Worm (Caenorhabditis elegans): ENCODE results near the gene ceh-10.
A peak's percentile ranks its signal among the peaks of the same experiment; 100 is the strongest.

The ceh-10 gene

DNA sequence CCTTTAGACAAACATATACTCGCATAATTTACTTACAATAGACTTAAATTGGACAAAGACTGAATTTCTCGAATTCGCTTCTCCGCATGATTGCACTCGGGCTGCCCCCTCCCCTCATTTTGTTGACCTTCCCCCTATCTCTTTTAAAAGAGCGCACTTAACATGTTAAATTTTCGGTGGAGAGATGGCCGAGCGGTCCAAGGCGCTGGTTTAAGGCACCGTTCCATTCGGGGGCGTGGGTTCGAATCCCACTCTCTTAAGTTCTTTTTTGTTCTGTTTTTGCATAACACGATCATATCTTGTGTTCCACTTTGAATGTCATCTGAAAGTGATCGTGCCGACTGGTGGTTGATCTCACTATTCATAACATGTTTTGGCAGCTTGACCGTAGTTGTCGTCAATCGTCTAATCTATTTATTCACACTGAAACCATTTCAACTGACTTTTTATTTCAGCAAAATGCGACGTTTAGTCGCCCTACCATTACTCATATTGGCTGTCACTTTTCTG lies 29.1 kb upstream of the ceh-10 start, which contains the start of gene cutl-23:
TSS of gene cutl-23 (plus strand) at position 460 of the 510 bp plus-strand sequence.
- TF ChIP-seq egl-27 (tag; optimal IDR thresholded peaks at IDR 0.05) (no peak), ZK546.5 (tag; optimal IDR thresholded peaks at IDR 0.05) (no peak), aly-2 (tag; optimal IDR thresholded peaks at IDR 0.05) (no peak), elt-1 (tag; optimal IDR thresholded peaks at IDR 0.05) (no peak), nhr-25 (tag; optimal IDR thresholded peaks at IDR 0.05) (peak; percentile 14), unc-39 (tag; optimal IDR thresholded peaks at IDR 0.05) (no peak), R02D3.7 (tag; optimal IDR thresholded peaks at IDR 0.05) (no peak), ceh-82 (tag; optimal IDR thresholded peaks at IDR 0.05) (no peak), elt-2 (tag; optimal IDR thresholded peaks at IDR 0.05) (peak; percentile 7), skn-1 (tag; optimal IDR thresholded peaks at IDR 0.05) (no peak), ceh-28 (tag; optimal IDR thresholded peaks at IDR 0.05) (no peak), nfya-1 (tag; optimal IDR thresholded peaks at IDR 0.05; ENCODE audit: insufficient read depth) (peak; percentile 14), nhr-237 (tag; optimal IDR thresholded peaks at IDR 0.05) (no peak), tbx-2 (tag; optimal IDR thresholded peaks at IDR 0.05) (no peak), sea-2 (GFP tag; optimal IDR thresholded peaks at IDR 0.05) (no peak), mml-1 (tag; optimal IDR thresholded peaks at IDR 0.05) (no peak), lin-15B (tag; optimal IDR thresholded peaks at IDR 0.05) (no peak), nhr-12 (tag; optimal IDR thresholded peaks at IDR 0.05) (no peak), zag-1 (tag; optimal IDR thresholded peaks at IDR 0.05) (no peak), lin-39 (tag; optimal IDR thresholded peaks at IDR 0.05) (no peak), elt-3 (tag; optimal IDR thresholded peaks at IDR 0.05) (no peak), lsy-12 (tag; optimal IDR thresholded peaks at IDR 0.05) (peak; percentile 28), pha-4 (tag; optimal IDR thresholded peaks at IDR 0.05) (no peak), nhr-76 (tag; optimal IDR thresholded peaks at IDR 0.05) (no peak), nhr-43 (tag; optimal IDR thresholded peaks at IDR 0.05; ENCODE audit: poor library complexity, severe bottlenecking) (peak; percentile 22)

- TF ChIP-seq elt-2 (tag; optimal IDR thresholded peaks at IDR 0.05) (no peak), nhr-77 (tag; optimal IDR thresholded peaks at IDR 0.05) (no peak), nhr-76 (tag; optimal IDR thresholded peaks at IDR 0.05) (no peak), elt-1 (tag; optimal IDR thresholded peaks at IDR 0.05) (no peak), ceh-82 (tag; optimal IDR thresholded peaks at IDR 0.05) (no peak), nhr-23 (tag; optimal IDR thresholded peaks at IDR 0.05) (no peak), elt-3 (tag; optimal IDR thresholded peaks at IDR 0.05) (no peak), sea-2 (GFP tag; optimal IDR thresholded peaks at IDR 0.05) (no peak), fkh-2 (tag; optimal IDR thresholded peaks at IDR 0.05) (no peak), pha-4 (tag; optimal IDR thresholded peaks at IDR 0.05) (no peak), zag-1 (tag; optimal IDR thresholded peaks at IDR 0.05) (no peak), jun-1 (tag; optimal IDR thresholded peaks at IDR 0.05) (no peak), ZK546.5 (tag; optimal IDR thresholded peaks at IDR 0.05) (no peak), ztf-4 (tag; optimal IDR thresholded peaks at IDR 0.05) (no peak), nhr-67 (tag; optimal IDR thresholded peaks at IDR 0.05) (no peak), aly-2 (tag; optimal IDR thresholded peaks at IDR 0.05) (no peak), ztf-11 (tag; optimal IDR thresholded peaks at IDR 0.05) (no peak), fos-1 (tag; optimal IDR thresholded peaks at IDR 0.05) (no peak)
Measured at ce11 chrIII:5782080-5782479, 16.8 kb upstream of the ceh-10 start.

DNA sequence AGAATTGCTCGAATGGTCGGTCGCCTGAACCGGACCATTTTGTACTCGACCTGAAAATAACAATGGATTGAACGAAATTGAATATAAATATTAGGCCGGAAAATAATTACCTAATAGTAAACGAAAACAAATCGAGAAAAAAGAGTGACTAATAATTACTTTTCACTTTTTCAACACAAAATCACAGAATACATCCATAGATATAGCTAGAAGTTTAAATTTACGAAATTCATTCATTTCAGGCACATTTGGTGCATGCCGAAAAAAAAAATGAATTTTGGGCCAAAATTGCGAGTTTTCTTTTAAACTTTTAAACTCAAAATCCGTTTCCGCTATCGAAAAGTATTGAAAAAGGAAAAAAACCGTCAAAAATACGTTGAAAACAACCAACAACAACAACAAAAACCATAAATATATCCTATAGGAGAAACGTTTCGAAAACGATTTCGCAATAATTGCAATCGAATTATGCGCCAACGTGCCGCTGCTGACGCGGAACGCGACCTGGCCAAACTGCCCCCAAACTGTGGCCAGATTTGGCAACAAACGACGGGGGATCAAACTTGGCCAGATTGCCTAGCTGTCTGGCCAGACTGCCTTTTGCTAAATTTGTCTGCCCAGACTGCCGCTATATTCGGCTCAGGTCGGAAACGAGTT lies 13.4 kb upstream of the ceh-10 start, which contains the start of gene Y37B11A.3:
TSS of gene Y37B11A.3 (minus strand) at position 51 of the 657 bp plus-strand sequence.
- no peak for TF ChIP-seq nhr-67 (tag; optimal IDR thresholded peaks at IDR 0.05)
- no peak for TF ChIP-seq daf-12 (tag; optimal IDR thresholded peaks at IDR 0.05)
- no peak for TF ChIP-seq eor-1 (tag; optimal IDR thresholded peaks at IDR 0.05)
- TF ChIP-seq fkh-2 (tag; optimal IDR thresholded peaks at IDR 0.05), result no peak
- TF ChIP-seq egl-27 (tag; optimal IDR thresholded peaks at IDR 0.05), result no peak
- no peak for TF ChIP-seq ztf-4 (tag; optimal IDR thresholded peaks at IDR 0.05)
- TF ChIP-seq pha-4 (tag; optimal IDR thresholded peaks at IDR 0.05), result no peak
- no peak for TF ChIP-seq ama-1 (optimal IDR thresholded peaks at IDR 0.05)
- TF ChIP-seq nhr-25 (tag; optimal IDR thresholded peaks at IDR 0.05), result peak; percentile 85
- TF ChIP-seq nhr-77 (tag; optimal IDR thresholded peaks at IDR 0.05), result no peak
- TF ChIP-seq sea-2 (GFP tag; optimal IDR thresholded peaks at IDR 0.05), result no peak
- peak; percentile 87 for TF ChIP-seq lin-39 (tag; optimal IDR thresholded peaks at IDR 0.05)
- peak; percentile 80 for TF ChIP-seq nhr-23 (tag; optimal IDR thresholded peaks at IDR 0.05)
- no peak for TF ChIP-seq skn-1 (tag; optimal IDR thresholded peaks at IDR 0.05)
- no peak for TF ChIP-seq ceh-82 (tag; optimal IDR thresholded peaks at IDR 0.05)
- TF ChIP-seq nhr-11 (tag; optimal IDR thresholded peaks at IDR 0.05), result peak; percentile 11
- TF ChIP-seq nhr-12 (tag; optimal IDR thresholded peaks at IDR 0.05), result no peak
- no peak for TF ChIP-seq zag-1 (tag; optimal IDR thresholded peaks at IDR 0.05)
- TF ChIP-seq elt-3 (tag; optimal IDR thresholded peaks at IDR 0.05), result no peak
- peak; percentile 58 for TF ChIP-seq tbx-2 (tag; optimal IDR thresholded peaks at IDR 0.05)
- TF ChIP-seq aly-2 (tag; optimal IDR thresholded peaks at IDR 0.05), result no peak
- no peak for TF ChIP-seq ceh-16 (tag; optimal IDR thresholded peaks at IDR 0.05)
- no peak for TF ChIP-seq mml-1 (tag; optimal IDR thresholded peaks at IDR 0.05)
- TF ChIP-seq lin-15B (tag; optimal IDR thresholded peaks at IDR 0.05), result peak; percentile 82
- TF ChIP-seq nhr-28 (tag; optimal IDR thresholded peaks at IDR 0.05), result no peak
- peak; percentile 77 for TF ChIP-seq hmg-11 (tag; optimal IDR thresholded peaks at IDR 0.05)
- TF ChIP-seq lsy-12 (tag; optimal IDR thresholded peaks at IDR 0.05), result peak; percentile 60
- no peak for TF ChIP-seq unc-62 (GFP tag; optimal IDR thresholded peaks at IDR 0.05)
- no peak for TF ChIP-seq nhr-237 (tag; optimal IDR thresholded peaks at IDR 0.05)
- peak; percentile 37 for TF ChIP-seq elt-2 (tag; optimal IDR thresholded peaks at IDR 0.05)
- no peak for TF ChIP-seq unc-39 (tag; optimal IDR thresholded peaks at IDR 0.05)
- TF ChIP-seq ZK546.5 (tag; optimal IDR thresholded peaks at IDR 0.05), result no peak
- TF ChIP-seq elt-1 (tag; optimal IDR thresholded peaks at IDR 0.05), result no peak
- no peak for TF ChIP-seq pqm-1 (tag; optimal IDR thresholded peaks at IDR 0.05)
- TF ChIP-seq nhr-76 (tag; optimal IDR thresholded peaks at IDR 0.05), result no peak
- TF ChIP-seq fos-1 (tag; optimal IDR thresholded peaks at IDR 0.05), result no peak
- TF ChIP-seq R02D3.7 (tag; optimal IDR thresholded peaks at IDR 0.05), result peak; percentile 73
- TF ChIP-seq ceh-9 (tag; optimal IDR thresholded peaks at IDR 0.05), result no peak
- TF ChIP-seq ztf-11 (tag; optimal IDR thresholded peaks at IDR 0.05), result no peak
